3 fruit fly cellular contexts compared by ENCODE assay signal in genomic region chrX:12242375-12242774, dm6.
TF ChIP-seq lines count a peak whose summit lies in the region.

No protein-coding gene starts in this region.

- no peak for TF ChIP-seq CTCF in whole organism, embryonic (GFP tag; optimal IDR thresholded peaks at IDR 0.05; lab: Kevin White, UChicago)

TF ChIP-seq in whole organism, embryonic, 481 proteins besides CTCF, POLR2A, EP300 and RAD21 (continues in another document):
- TF ChIP-seq CG9932 (GFP tag; IDR thresholded peaks at IDR 0.05; lab: Robert Waterston, UW) (no peak), gsb (GFP tag; IDR thresholded peaks at IDR 0.05; lab: Robert Waterston, UW) (no peak), CG3995 (GFP tag; optimal IDR thresholded peaks at IDR 0.05; lab: Kevin White, UChicago) (no peak), CG17361 (GFP tag; IDR thresholded peaks at IDR 0.05; lab: Robert Waterston, UW) (peak; percentile 69; the same call in 2 of the 3 replicates), trh (GFP tag; optimal IDR thresholded peaks at IDR 0.05; lab: Kevin White, UChicago) (peak; percentile 9), ranshi (GFP tag; IDR thresholded peaks at IDR 0.05; lab: Robert Waterston, UW) (peak; percentile 48; the same call in 1 of the 2 replicates), CG16815 (GFP tag; optimal IDR thresholded peaks at IDR 0.05; lab: Kevin White, UChicago) (no peak), HLH54F (GFP tag; optimal IDR thresholded peaks at IDR 0.05; lab: Kevin White, UChicago) (no peak), Mad (GFP tag; optimal IDR thresholded peaks at IDR 0.05; lab: Kevin White, UChicago) (no peak), CG32532 (GFP tag; IDR thresholded peaks at IDR 0.05; lab: Robert Waterston, UW) (no peak), CG6254 (GFP tag; optimal IDR thresholded peaks at IDR 0.05; lab: Kevin White, UChicago) (peak; percentile 68), CG5180 (GFP tag; optimal IDR thresholded peaks at IDR 0.05; lab: Kevin White, UChicago) (peak; percentile 2), CG13894 (tag; optimal IDR thresholded peaks at IDR 0.05; lab: Kevin White, UChicago) (no peak), maf-S (GFP tag; optimal IDR thresholded peaks at IDR 0.05; lab: Kevin White, UChicago) (no peak), Trl (optimal IDR thresholded peaks at IDR 0.05; lab: Kevin White, UChicago) (no peak), Trl (GFP tag; optimal IDR thresholded peaks at IDR 0.05; lab: Kevin White, UChicago) (no peak), dmrt11E (tag; optimal IDR thresholded peaks at IDR 0.05; lab: Kevin White, UChicago) (peak; percentile 73), gcm (GFP tag; optimal IDR thresholded peaks at IDR 0.05; lab: Kevin White, UChicago) (peak; percentile 44), zfh2 (GFP tag; optimal IDR thresholded peaks at IDR 0.05; lab: Kevin White, UChicago) (no peak), CG3847 (GFP tag; IDR thresholded peaks at IDR 0.05; lab: Robert Waterston, UW) (no peak), crol (GFP tag; IDR thresholded peaks at IDR 0.05; lab: Robert Waterston, UW) (no peak), dan (GFP tag; IDR thresholded peaks at IDR 0.05; lab: Robert Waterston, UW) (no peak), pros (GFP tag; optimal IDR thresholded peaks at IDR 0.05; lab: Kevin White, UChicago) (no peak), phol (tag; optimal IDR thresholded peaks at IDR 0.05; lab: Kevin White, UChicago) (peak; percentile 77), CG12744 (GFP tag; optimal IDR thresholded peaks at IDR 0.05; lab: Kevin White, UChicago) (no peak), Dref (GFP tag; IDR thresholded peaks at IDR 0.05; lab: Robert Waterston, UW) (no peak), BtbVII (GFP tag; optimal IDR thresholded peaks at IDR 0.05; lab: Kevin White, UChicago) (no peak), chm (GFP tag; IDR thresholded peaks at IDR 0.05; lab: Robert Waterston, UW) (peak; percentile 73), nmo (GFP tag; optimal IDR thresholded peaks at IDR 0.05; lab: Kevin White, UChicago) (peak; percentile 75), ken (GFP tag; IDR thresholded peaks at IDR 0.05; lab: Robert Waterston, UW) (peak; percentile 51; the same call in 1 of the 3 replicates), CG2712 (tag; optimal IDR thresholded peaks at IDR 0.05; lab: Kevin White, UChicago) (peak; percentile 80)

TF ChIP-seq in whole organism, prepupa, 60 proteins besides CTCF, POLR2A, EP300 and RAD21 (continues in another document):
- TF ChIP-seq CG7368 (GFP tag; optimal IDR thresholded peaks at IDR 0.05; lab: Kevin White, UChicago) (no peak), esn (GFP tag; optimal IDR thresholded peaks at IDR 0.05; lab: Kevin White, UChicago) (no peak), CG11294 (GFP tag; IDR thresholded peaks at IDR 0.05; lab: Robert Waterston, UW) (no peak), Lpt (GFP tag; optimal IDR thresholded peaks at IDR 0.05; lab: Kevin White, UChicago) (peak; percentile 8), pdm3 (GFP tag; optimal IDR thresholded peaks at IDR 0.05; lab: Kevin White, UChicago) (no peak), CG6854 (GFP tag; optimal IDR thresholded peaks at IDR 0.05; lab: Kevin White, UChicago) (no peak), Sox102F (GFP tag; optimal IDR thresholded peaks at IDR 0.05; lab: Kevin White, UChicago) (no peak), CG6808 (GFP tag; optimal IDR thresholded peaks at IDR 0.05; lab: Kevin White, UChicago) (no peak), Ets96B (tag; optimal IDR thresholded peaks at IDR 0.05; lab: Kevin White, UChicago) (peak; percentile 34), topi (GFP tag; optimal IDR thresholded peaks at IDR 0.05; lab: Kevin White, UChicago) (no peak), fd59A (GFP tag; optimal IDR thresholded peaks at IDR 0.05; lab: Kevin White, UChicago) (no peak), spab (GFP tag; optimal IDR thresholded peaks at IDR 0.05; lab: Kevin White, UChicago) (no peak), fkh (GFP tag; optimal IDR thresholded peaks at IDR 0.05; lab: Kevin White, UChicago) (no peak), svp (GFP tag; lab: Kevin White, UChicago) (no peak), fd85E (GFP tag; optimal IDR thresholded peaks at IDR 0.05; lab: Kevin White, UChicago) (no peak), vri (GFP tag; optimal IDR thresholded peaks at IDR 0.05; lab: Kevin White, UChicago) (no peak), CG34406 (GFP tag; optimal IDR thresholded peaks at IDR 0.05; lab: Kevin White, UChicago) (no peak), Eip78C (GFP tag; lab: Kevin White, UChicago) (peak; percentile 67), Eip93F (GFP tag; optimal IDR thresholded peaks at IDR 0.05; lab: Kevin White, UChicago) (no peak), OdsH (GFP tag; optimal IDR thresholded peaks at IDR 0.05; lab: Kevin White, UChicago) (peak; percentile 26), dac (GFP tag; optimal IDR thresholded peaks at IDR 0.05; lab: Kevin White, UChicago) (no peak), CG4318 (GFP tag; optimal IDR thresholded peaks at IDR 0.05; lab: Kevin White, UChicago) (peak; percentile 10), CG6276 (GFP tag; optimal IDR thresholded peaks at IDR 0.05; lab: Kevin White, UChicago) (no peak), Eip75B (GFP tag; optimal IDR thresholded peaks at IDR 0.05; lab: Kevin White, UChicago) (no peak), CG16779 (tag; optimal IDR thresholded peaks at IDR 0.05; lab: Kevin White, UChicago) (no peak), cyc (GFP tag; optimal IDR thresholded peaks at IDR 0.05; lab: Kevin White, UChicago) (no peak), CG11902 (GFP tag; optimal IDR thresholded peaks at IDR 0.05; lab: Kevin White, UChicago) (no peak), Gug (GFP tag; IDR thresholded peaks at IDR 0.05; lab: Robert Waterston, UW) (no peak), CG6792 (GFP tag; optimal IDR thresholded peaks at IDR 0.05; lab: Kevin White, UChicago) (no peak), CG15336 (GFP tag; IDR thresholded peaks at IDR 0.05; lab: Robert Waterston, UW) (peak; percentile 58), Hr4 (GFP tag; optimal IDR thresholded peaks at IDR 0.05; lab: Kevin White, UChicago) (no peak), CG3919 (GFP tag; optimal IDR thresholded peaks at IDR 0.05; lab: Kevin White, UChicago) (peak; percentile 8), achi (GFP tag; optimal IDR thresholded peaks at IDR 0.05; lab: Kevin White, UChicago) (peak; percentile 24), Ets21C (GFP tag; optimal IDR thresholded peaks at IDR 0.05; lab: Kevin White, UChicago) (no peak), CG1621 (tag; optimal IDR thresholded peaks at IDR 0.05; lab: Kevin White, UChicago) (no peak)

TF ChIP-seq in whole organism, pupa, 21 proteins besides CTCF, POLR2A, EP300 and RAD21:
- TF ChIP-seq CG8301 (tag; optimal IDR thresholded peaks at IDR 0.05; lab: Kevin White, UChicago) (peak; percentile 11), rn (GFP tag; IDR thresholded peaks at IDR 0.05; lab: Robert Waterston, UW) (no peak), CG14655 (GFP tag; optimal IDR thresholded peaks at IDR 0.05; lab: Kevin White, UChicago) (peak; percentile 51), CG17806 (tag; optimal IDR thresholded peaks at IDR 0.05; lab: Kevin White, UChicago) (peak; percentile 28), fd96Ca (GFP tag; IDR thresholded peaks at IDR 0.05; lab: Robert Waterston, UW) (0 out of 3 replicates have a peak, but pooled peaks have one; percentile 14), Pif1B (GFP tag; optimal IDR thresholded peaks at IDR 0.05; lab: Kevin White, UChicago) (no peak), CG4496 (GFP tag; IDR thresholded peaks at IDR 0.05; lab: Robert Waterston, UW) (0 out of 3 replicates have a peak, but pooled peaks have one; percentile 34), CG8159 (tag; optimal IDR thresholded peaks at IDR 0.05; lab: Kevin White, UChicago) (peak; percentile 35), CG9948 (tag; optimal IDR thresholded peaks at IDR 0.05; lab: Kevin White, UChicago) (peak; percentile 39), Ets98B (GFP tag; IDR thresholded peaks at IDR 0.05; lab: Robert Waterston, UW) (no peak)

Comparison
In these comparisons a context has a peak if more than half of its experiments do, and no peak if none do; other contexts are left out.
1. Of the 7 proteins assayed by ChIP-seq in both whole organism, embryonic and whole organism, prepupa: peak only in whole organism, embryonic: Blimp-1 and Sox102F; only in whole organism, prepupa: Lpt; in both: none; in neither: 4.